Worm (Caenorhabditis elegans): Measurements from ENCODE around the gene clec-52.
A peak's percentile ranks its signal among the peaks of the same experiment; 100 is the strongest.

clec-52 gene

DNA sequence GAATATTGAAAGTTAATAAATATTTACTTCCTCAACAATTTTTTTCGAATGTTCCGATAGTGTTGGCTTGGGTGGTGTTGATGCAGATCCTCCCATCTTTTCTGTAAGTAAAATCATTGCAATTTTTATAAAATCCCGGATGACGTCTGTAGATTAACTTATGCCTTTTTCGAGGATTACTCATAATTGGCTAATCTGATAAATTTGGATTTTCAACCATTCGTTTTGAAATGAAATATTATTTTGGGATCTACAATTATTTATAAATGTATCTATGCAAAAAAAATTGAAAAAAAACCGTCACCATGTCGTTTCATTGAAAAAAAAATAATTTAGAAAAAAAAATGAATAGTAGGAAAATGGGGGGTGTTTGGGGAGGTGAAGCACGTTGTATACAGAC lies 32.6 kb upstream of the clec-52 start, which contains the start of gene glrx-22:
TSS of gene glrx-22 (minus strand) at position 101 of the 400 bp plus-strand sequence.
- TF ChIP-seq lin-35 (GFP tag; optimal IDR thresholded peaks at IDR 0.05) (no peak), cebp-1 (GFP tag; IDR thresholded peaks at IDR 0.05) (no peak), cebp-1 (tag; optimal IDR thresholded peaks at IDR 0.05) (no peak), nfyb-1 (GFP tag; IDR thresholded peaks at IDR 0.05) (no peak), tbp1 (GFP tag; optimal IDR thresholded peaks at IDR 0.05) (no peak), gei-17 (GFP tag; optimal IDR thresholded peaks at IDR 0.05) (no peak), hsf-1 (GFP tag; IDR thresholded peaks at IDR 0.05) (no peak), somi-1 (GFP tag; optimal IDR thresholded peaks at IDR 0.05) (no peak), zfh-2 (GFP tag; conservative IDR thresholded peaks at IDR 0.05) (no peak)

DNA sequence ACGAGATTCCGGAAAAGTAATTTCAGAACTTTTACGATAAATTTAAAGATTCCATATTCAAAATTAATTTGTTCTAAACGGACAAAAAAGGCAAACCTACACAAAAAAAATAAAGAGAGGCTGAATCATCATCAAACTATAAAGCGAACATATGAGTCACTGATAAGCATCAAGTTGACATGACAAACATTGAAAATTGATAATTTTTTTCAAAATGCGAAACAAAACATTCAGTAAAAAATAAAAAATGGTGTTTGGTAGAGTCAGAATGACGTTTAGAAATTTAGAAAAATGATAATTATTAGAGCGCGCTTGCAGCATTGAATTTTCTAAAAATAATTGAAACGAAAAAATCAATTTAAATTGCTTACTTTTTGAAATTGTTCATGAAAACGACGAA lies 31.3 kb upstream of the clec-52 start:
- TF ChIP-seq F23B12.7 (tag; optimal IDR thresholded peaks at IDR 0.05; ENCODE audit: insufficient read depth) (peak; percentile 5), ccch-3 (GFP tag; optimal IDR thresholded peaks at IDR 0.05) (no peak), nhr-80 (tag; optimal IDR thresholded peaks at IDR 0.05) (peak; percentile 68), xnd-1 (tag; optimal IDR thresholded peaks at IDR 0.05) (no peak)

DNA sequence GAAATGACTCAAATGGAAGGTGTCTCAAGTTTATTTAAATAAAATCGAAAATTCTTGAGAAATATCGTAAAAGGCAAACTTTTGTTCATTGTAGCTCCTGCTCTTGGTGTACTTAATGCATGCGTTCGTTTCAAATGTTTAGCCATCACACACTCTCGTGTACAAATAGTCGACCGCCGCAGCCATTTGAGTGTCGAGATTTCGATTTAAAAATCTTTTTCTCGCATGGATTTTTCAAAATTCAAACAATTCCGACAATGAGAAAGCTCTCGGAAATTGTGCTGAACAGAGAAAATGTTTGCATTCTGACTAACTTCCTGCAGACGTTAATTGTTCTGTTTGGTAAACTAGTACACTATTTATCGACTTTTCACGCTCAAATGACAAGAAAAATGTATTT lies 30.7 kb upstream of the clec-52 start:
- TF ChIP-seq cebp-2 (GFP tag; IDR thresholded peaks at IDR 0.05), result 0 out of 2 replicates have a peak, but pooled peaks have one; percentile 69
- no peak for TF ChIP-seq hmg-20 (GFP tag; IDR thresholded peaks at IDR 0.05)

DNA sequence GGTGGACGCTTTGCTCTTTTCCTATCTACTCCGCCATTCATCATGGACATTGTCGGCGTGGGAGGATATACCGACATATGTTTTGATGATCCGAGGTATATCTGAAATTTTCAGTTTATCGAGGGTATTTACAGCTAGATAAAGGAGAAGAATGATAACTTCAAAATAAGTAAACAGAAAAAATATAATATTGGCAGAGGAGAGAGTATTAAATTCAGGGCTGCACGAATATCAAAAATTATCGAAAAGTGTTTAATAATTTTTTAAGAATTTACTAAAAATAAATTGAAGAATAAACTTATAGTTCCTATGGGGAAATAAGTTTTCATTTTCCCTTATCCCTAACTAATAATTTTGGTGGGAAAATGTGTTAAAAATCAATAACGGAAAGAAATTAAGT lies 30.3 kb upstream of the clec-52 start, which contains the start of gene wsp-1:
TSS of gene wsp-1 (minus strand) at position 101 of the 400 bp plus-strand sequence.
- TF ChIP-seq F22D6.2 (tag; optimal IDR thresholded peaks at IDR 0.05), result no peak
- TF ChIP-seq T26A5.8 (tag; optimal IDR thresholded peaks at IDR 0.05), result no peak
- TF ChIP-seq die-1 (tag; optimal IDR thresholded peaks at IDR 0.05), result no peak
- TF ChIP-seq attf-6 (GFP tag; IDR thresholded peaks at IDR 0.05), result no peak
- TF ChIP-seq aptf-2 (GFP tag; conservative IDR thresholded peaks at IDR 0.05), result no peak
- no peak for TF ChIP-seq unc-62 (GFP tag; optimal IDR thresholded peaks at IDR 0.05)
- no peak for TF ChIP-seq F33H1.4 (GFP tag; IDR thresholded peaks at IDR 0.05)
- TF ChIP-seq snpc-1.3 (tag; optimal IDR thresholded peaks at IDR 0.05; ENCODE audit: insufficient read depth), result no peak
- TF ChIP-seq cebp-2 (GFP tag; IDR thresholded peaks at IDR 0.05), result no peak
- no peak for TF ChIP-seq snpc-4 (GFP tag; optimal IDR thresholded peaks at IDR 0.05)
- TF ChIP-seq snpc-4 (tag; optimal IDR thresholded peaks at IDR 0.05), result no peak
- no peak for TF ChIP-seq bed-2 (GFP tag; IDR thresholded peaks at IDR 0.05)
- no peak for TF ChIP-seq nfya-1 (tag; optimal IDR thresholded peaks at IDR 0.05; ENCODE audit: borderline replicate concordance, insufficient read depth)

- TF ChIP-seq cebp-2 (GFP tag; IDR thresholded peaks at IDR 0.05) (no peak), K12H6.12 (tag; optimal IDR thresholded peaks at IDR 0.05) (no peak), hlh-12 (tag; optimal IDR thresholded peaks at IDR 0.05) (no peak), ceh-27 (GFP tag; optimal IDR thresholded peaks at IDR 0.05) (no peak), rec-8 (tag; optimal IDR thresholded peaks at IDR 0.05) (no peak), hmg-20 (GFP tag; IDR thresholded peaks at IDR 0.05) (no peak), D2030.7 (GFP tag; IDR thresholded peaks at IDR 0.05) (no peak), zfh-2 (GFP tag; conservative IDR thresholded peaks at IDR 0.05) (peak; percentile 70), let-526 (GFP tag; IDR thresholded peaks at IDR 0.05) (no peak)
Measured at ce11 chrIV:8192878-8193277, 24.3 kb upstream of the clec-52 start.
